Worm (Caenorhabditis elegans): ENCODE measurements around the gene pccb-1.

The pccb-1 gene

ce11 chrX:3089894-3090414, 605 bp downstream of the pccb-1 start:
- TF ChIP-seq unc-120 (tag; optimal IDR thresholded peaks at IDR 0.05; ENCODE audit: poor library complexity, severe bottlenecking) (peak; percentile 59), tbx-8 (GFP tag; optimal IDR thresholded peaks at IDR 0.05) (no peak), unc-62 (GFP tag; optimal IDR thresholded peaks at IDR 0.05) (peak; percentile 21), nhr-237 (tag; optimal IDR thresholded peaks at IDR 0.05) (no peak), hlh-1 (tag; optimal IDR thresholded peaks at IDR 0.05) (peak; percentile 41), nhr-2 (tag; optimal IDR thresholded peaks at IDR 0.05) (peak; percentile 19)

ce11 chrX:3091119-3091746, 1.9 kb downstream of the pccb-1 start:
- TF ChIP-seq ceh-43 (GFP tag; optimal IDR thresholded peaks at IDR 0.05) (no peak), tbx-8 (GFP tag; optimal IDR thresholded peaks at IDR 0.05) (no peak), nhr-28 (tag; optimal IDR thresholded peaks at IDR 0.05) (no peak), unc-62 (GFP tag; optimal IDR thresholded peaks at IDR 0.05) (no peak), sptf-1 (tag; optimal IDR thresholded peaks at IDR 0.05) (no peak), mls-2 (tag; optimal IDR thresholded peaks at IDR 0.05) (no peak), hlh-1 (tag; optimal IDR thresholded peaks at IDR 0.05) (no peak), flh-1 (GFP tag; optimal IDR thresholded peaks at IDR 0.05) (no peak), nhr-237 (tag; optimal IDR thresholded peaks at IDR 0.05) (no peak), drap-1 (GFP tag; optimal IDR thresholded peaks at IDR 0.05) (no peak), unc-39 (tag; optimal IDR thresholded peaks at IDR 0.05) (no peak), snpc-4 (tag; optimal IDR thresholded peaks at IDR 0.05) (no peak), ztf-11 (tag; optimal IDR thresholded peaks at IDR 0.05) (no peak), zip-8 (tag; optimal IDR thresholded peaks at IDR 0.05) (no peak), lin-32 (GFP tag; optimal IDR thresholded peaks at IDR 0.05) (no peak), pha-4 (tag; optimal IDR thresholded peaks at IDR 0.05) (no peak), blmp-1 (tag; optimal IDR thresholded peaks at IDR 0.05) (no peak), bed-3 (GFP tag; optimal IDR thresholded peaks at IDR 0.05) (no peak)

- no peak for TF ChIP-seq nhr-237 (tag; optimal IDR thresholded peaks at IDR 0.05)
- no peak for TF ChIP-seq unc-120 (tag; optimal IDR thresholded peaks at IDR 0.05; ENCODE audit: poor library complexity, severe bottlenecking)
- no peak for TF ChIP-seq ceh-43 (GFP tag; optimal IDR thresholded peaks at IDR 0.05)
- no peak for TF ChIP-seq ztf-11 (tag; optimal IDR thresholded peaks at IDR 0.05)
- no peak for TF ChIP-seq drap-1 (GFP tag; optimal IDR thresholded peaks at IDR 0.05)
- no peak for TF ChIP-seq blmp-1 (tag; optimal IDR thresholded peaks at IDR 0.05)
- TF ChIP-seq ces-1 (GFP tag; optimal IDR thresholded peaks at IDR 0.05): no peak
- TF ChIP-seq ham-2 (GFP tag; optimal IDR thresholded peaks at IDR 0.05): no peak
- no peak for TF ChIP-seq unc-62 (GFP tag; optimal IDR thresholded peaks at IDR 0.05)
- no peak for TF ChIP-seq nhr-28 (tag; optimal IDR thresholded peaks at IDR 0.05)
- no peak for TF ChIP-seq lin-13 (tag; optimal IDR thresholded peaks at IDR 0.05)
- TF ChIP-seq hlh-1 (tag; optimal IDR thresholded peaks at IDR 0.05): no peak
- no peak for TF ChIP-seq M03D4.4 (tag; optimal IDR thresholded peaks at IDR 0.05)
- no peak for TF ChIP-seq nhr-2 (tag; optimal IDR thresholded peaks at IDR 0.05)
These were observed 3.1 kb downstream of the pccb-1 start for ce11 chrX:3092460-3092859.

- TF ChIP-seq bed-3 (GFP tag; optimal IDR thresholded peaks at IDR 0.05) (no peak), unc-62 (GFP tag; optimal IDR thresholded peaks at IDR 0.05) (no peak), blmp-1 (tag; optimal IDR thresholded peaks at IDR 0.05) (peak; percentile 51), tbx-8 (GFP tag; optimal IDR thresholded peaks at IDR 0.05) (no peak), hlh-1 (tag; optimal IDR thresholded peaks at IDR 0.05) (no peak), mls-2 (tag; optimal IDR thresholded peaks at IDR 0.05) (no peak), lsy-2 (tag; optimal IDR thresholded peaks at IDR 0.05) (no peak), lin-32 (GFP tag; optimal IDR thresholded peaks at IDR 0.05) (no peak), ham-2 (GFP tag; optimal IDR thresholded peaks at IDR 0.05) (peak; percentile 78), ces-1 (GFP tag; optimal IDR thresholded peaks at IDR 0.05) (no peak), unc-39 (tag; optimal IDR thresholded peaks at IDR 0.05) (no peak), elt-3 (tag; optimal IDR thresholded peaks at IDR 0.05) (no peak), ztf-11 (tag; optimal IDR thresholded peaks at IDR 0.05) (no peak), pha-4 (tag; optimal IDR thresholded peaks at IDR 0.05) (no peak), drap-1 (GFP tag; optimal IDR thresholded peaks at IDR 0.05) (no peak), zip-8 (tag; optimal IDR thresholded peaks at IDR 0.05) (no peak), mab-5 (tag; optimal IDR thresholded peaks at IDR 0.05) (no peak), elt-1 (tag; optimal IDR thresholded peaks at IDR 0.05; ENCODE audit: borderline replicate concordance, insufficient read depth) (peak; percentile 64), unc-120 (tag; optimal IDR thresholded peaks at IDR 0.05; ENCODE audit: poor library complexity, severe bottlenecking) (no peak)
These were observed 5.0 kb downstream of the pccb-1 start, which contains the start of gene wrt-2 for ce11 chrX:3094304-3094703. Gene wrt-2 (minus strand): TSS chrX:3094349.

ce11 chrX:3099832-3100231, 10.5 kb downstream of the pccb-1 start, which contains the start of gene sec-3:
Gene sec-3 (minus strand): TSS chrX:3099852.
- peak; percentile 67 for TF ChIP-seq M03D4.4 (tag; optimal IDR thresholded peaks at IDR 0.05)
- TF ChIP-seq snpc-4 (tag; optimal IDR thresholded peaks at IDR 0.05): no peak
- TF ChIP-seq ceh-43 (GFP tag; optimal IDR thresholded peaks at IDR 0.05): peak; percentile 59
- no peak for TF ChIP-seq ceh-39 (tag; optimal IDR thresholded peaks at IDR 0.05)
- peak; percentile 88 for TF ChIP-seq lin-13 (tag; optimal IDR thresholded peaks at IDR 0.05)
- TF ChIP-seq mab-5 (tag; optimal IDR thresholded peaks at IDR 0.05): peak; percentile 28
- peak; percentile 27 for TF ChIP-seq ham-2 (GFP tag; optimal IDR thresholded peaks at IDR 0.05)
- no peak for TF ChIP-seq nhr-2 (tag; optimal IDR thresholded peaks at IDR 0.05)
- peak; percentile 72 for TF ChIP-seq ces-1 (GFP tag; optimal IDR thresholded peaks at IDR 0.05)
- no peak for TF ChIP-seq nhr-12 (tag; optimal IDR thresholded peaks at IDR 0.05)
- TF ChIP-seq hlh-1 (tag; optimal IDR thresholded peaks at IDR 0.05): peak; percentile 77
- peak; percentile 70 for TF ChIP-seq drap-1 (GFP tag; optimal IDR thresholded peaks at IDR 0.05)
- TF ChIP-seq pha-4 (tag; optimal IDR thresholded peaks at IDR 0.05): peak; percentile 72
- peak; percentile 9 for TF ChIP-seq ztf-11 (tag; optimal IDR thresholded peaks at IDR 0.05)
- TF ChIP-seq ceh-83 (GFP tag; optimal IDR thresholded peaks at IDR 0.05): peak; percentile 57
- TF ChIP-seq lin-32 (GFP tag; optimal IDR thresholded peaks at IDR 0.05): no peak
- no peak for TF ChIP-seq zip-8 (tag; optimal IDR thresholded peaks at IDR 0.05)
- peak; percentile 65 for TF ChIP-seq nhr-237 (tag; optimal IDR thresholded peaks at IDR 0.05)
- TF ChIP-seq nhr-28 (tag; optimal IDR thresholded peaks at IDR 0.05): no peak
- TF ChIP-seq cnd-1 (tag; optimal IDR thresholded peaks at IDR 0.05): peak; percentile 72
- TF ChIP-seq flh-1 (GFP tag; optimal IDR thresholded peaks at IDR 0.05): no peak
- TF ChIP-seq sem-2 (GFP tag; optimal IDR thresholded peaks at IDR 0.05): no peak
- peak; percentile 14 for TF ChIP-seq unc-62 (GFP tag; optimal IDR thresholded peaks at IDR 0.05)
- TF ChIP-seq unc-120 (tag; optimal IDR thresholded peaks at IDR 0.05; ENCODE audit: poor library complexity, severe bottlenecking): peak; percentile 34
- peak; percentile 73 for TF ChIP-seq lsy-2 (tag; optimal IDR thresholded peaks at IDR 0.05)
- peak; percentile 20 for TF ChIP-seq tbx-8 (GFP tag; optimal IDR thresholded peaks at IDR 0.05)
- peak; percentile 79 for TF ChIP-seq mls-2 (tag; optimal IDR thresholded peaks at IDR 0.05)
- no peak for TF ChIP-seq elt-1 (tag; optimal IDR thresholded peaks at IDR 0.05; ENCODE audit: borderline replicate concordance, insufficient read depth)

All from whole organism, mixed stage, embryonic.